Worm (Caenorhabditis elegans) whole organism, late embryonic: ENCODE results near the gene K09H11.15.

ENCODE experiments used
- C08G9.2 ChIP-seq: sonication (generic microtip); optimal IDR thresholded peaks from 2 replicates; lab custom pipeline; 2016; ENCODE audit warnings: mild to moderate bottlenecking, missing genetic modification characterization, moderate library complexity, missing compliant biosample characterization
- K02D7.2 ChIP-seq: sonication (generic microtip); optimal IDR thresholded peaks from 2 replicates; lab custom pipeline; 2017; ENCODE audit warnings: mild to moderate bottlenecking, missing genetic modification characterization, missing compliant biosample characterization
- K09A11.1 ChIP-seq: sonication (generic microtip); optimal IDR thresholded peaks from 2 replicates; lab custom pipeline; 2017; ENCODE audit warnings: antibody characterized with exemption, mild to moderate bottlenecking, missing genetic modification characterization, missing compliant biosample characterization; ENCODE audit not compliant: insufficient read depth
- T23F11.4 ChIP-seq: fragments of 200-800 bp; sonication (Bioruptor generic); optimal IDR thresholded peaks from 2 replicates; lab custom pipeline; 2018; ENCODE audit warnings: mild to moderate bottlenecking, missing genetic modification characterization, missing compliant biosample characterization
- ceh-14 ChIP-seq: sonication (generic microtip); optimal IDR thresholded peaks from 2 replicates; lab custom pipeline; 2016; ENCODE audit warnings: missing genotype, missing genetic modification characterization, missing compliant biosample characterization
- ceh-19 ChIP-seq: fragments of 200-800 bp; sonication (Bioruptor generic); optimal IDR thresholded peaks from 2 replicates; lab custom pipeline; 2018; ENCODE audit warnings: mild to moderate bottlenecking, missing genetic modification characterization, missing compliant biosample characterization
- ceh-31 ChIP-seq: sonication (generic microtip); optimal IDR thresholded peaks from 2 replicates; lab custom pipeline; 2016; ENCODE audit warnings: missing genetic modification characterization, missing compliant biosample characterization
- ceh-34 ChIP-seq: sonication (generic microtip); optimal IDR thresholded peaks from 2 replicates; lab custom pipeline; 2016; ENCODE audit warnings: mild to moderate bottlenecking, missing genetic modification characterization, missing compliant biosample characterization
- ceh-45 ChIP-seq: fragments of 200-800 bp; sonication (Bioruptor generic); IDR thresholded peaks from 2 replicates; pipeline ENCODE4 v1.3.6; 2022; ENCODE audit warnings: missing genetic modification reagents, missing genetic modification characterization, missing compliant biosample characterization
- ceh-6 ChIP-seq: fragments of 200-800 bp; sonication (Bioruptor generic); optimal IDR thresholded peaks from 2 replicates; lab custom pipeline; 2018; ENCODE audit warnings: mild to moderate bottlenecking, missing genetic modification characterization, missing compliant biosample characterization
- ceh-9 ChIP-seq: sonication (generic microtip); optimal IDR thresholded peaks from 2 replicates; lab custom pipeline; 2016; ENCODE audit warnings: mild to moderate bottlenecking, missing genetic modification characterization, inconsistent platforms, missing compliant biosample characterization
- che-1 ChIP-seq: sonication (generic microtip); optimal IDR thresholded peaks from 2 replicates; lab custom pipeline; 2016; ENCODE audit warnings: mild to moderate bottlenecking, missing genetic modification characterization, missing compliant biosample characterization
- dmd-4 ChIP-seq: sonication (generic microtip); optimal IDR thresholded peaks from 2 replicates; lab custom pipeline; 2016; ENCODE audit warnings: borderline replicate concordance, missing genetic modification characterization, missing compliant biosample characterization
- dve-1 ChIP-seq: sonication (generic microtip); optimal IDR thresholded peaks from 2 replicates; lab custom pipeline; 2017; ENCODE audit warnings: antibody characterized with exemption, mild to moderate bottlenecking, missing genetic modification characterization, missing compliant biosample characterization
- elt-2 ChIP-seq: sonication (generic microtip); optimal IDR thresholded peaks from 2 replicates; lab custom pipeline; 2016; ENCODE audit warnings: missing genetic modification reagents, missing genetic modification characterization, missing compliant biosample characterization
- elt-4 ChIP-seq: sonication (generic microtip); optimal IDR thresholded peaks from 2 replicates; lab custom pipeline; 2016; ENCODE audit warnings: missing genetic modification characterization, missing compliant biosample characterization
- eyg-1 ChIP-seq: sonication (generic microtip); optimal IDR thresholded peaks from 2 replicates; lab custom pipeline; 2016; ENCODE audit warnings: missing genotype, missing genetic modification characterization, missing compliant biosample characterization
- fax-1 ChIP-seq: sonication (generic microtip); optimal IDR thresholded peaks from 2 replicates; lab custom pipeline; 2016; ENCODE audit warnings: missing genotype, missing genetic modification characterization, missing compliant biosample characterization
- gmeb-2 ChIP-seq: sonication (generic microtip); optimal IDR thresholded peaks from 2 replicates; lab custom pipeline; 2016; ENCODE audit warnings: missing genetic modification characterization, inconsistent platforms, missing compliant biosample characterization
- hlh-13 ChIP-seq: fragments of 200-800 bp; sonication (Bioruptor generic); optimal IDR thresholded peaks from 2 replicates; lab custom pipeline; 2018; ENCODE audit warnings: mild to moderate bottlenecking, missing genetic modification characterization, missing compliant biosample characterization
- hlh-8 ChIP-seq: sonication (generic microtip); optimal IDR thresholded peaks from 2 replicates; lab custom pipeline; 2016; ENCODE audit warnings: missing genotype, missing genetic modification characterization, missing compliant biosample characterization
- lin-11 ChIP-seq: fragments of 200-800 bp; sonication (Bioruptor generic); optimal IDR thresholded peaks from 2 replicates; lab custom pipeline; 2018; ENCODE audit warnings: mild to moderate bottlenecking, missing genetic modification characterization, missing compliant biosample characterization
- madf-2 ChIP-seq: sonication (generic microtip); optimal IDR thresholded peaks from 2 replicates; lab custom pipeline; 2017; ENCODE audit warnings: missing genetic modification characterization, missing compliant biosample characterization
- nfya-1 ChIP-seq: sonication (generic microtip); optimal IDR thresholded peaks from 2 replicates; lab custom pipeline; 2017; ENCODE audit warnings: missing genetic modification characterization, mild to moderate bottlenecking, missing compliant biosample characterization, antibody characterized with exemption, moderate library complexity
- nhr-11 ChIP-seq: fragments of 150-350 bp; optimal IDR thresholded peaks from 2 replicates; lab custom pipeline; 2014; ENCODE audit warnings: missing biosample characterization, missing genetic modification characterization
- nhr-232 ChIP-seq: sonication (generic microtip); optimal IDR thresholded peaks from 2 replicates; lab custom pipeline; 2016; ENCODE audit warnings: missing genetic modification characterization, missing compliant biosample characterization
- pat-9 ChIP-seq: fragments of 200-800 bp; sonication (Bioruptor generic); optimal IDR thresholded peaks from 2 replicates; lab custom pipeline; 2018; ENCODE audit warnings: mild to moderate bottlenecking, missing genetic modification characterization, moderate library complexity, missing compliant biosample characterization
- pax-1 ChIP-seq: fragments of 150-350 bp; optimal IDR thresholded peaks from 2 replicates; lab custom pipeline; 2014; ENCODE audit warnings: missing biosample characterization, missing genetic modification characterization
- pqm-1 ChIP-seq: sonication (generic microtip); optimal IDR thresholded peaks from 2 replicates; lab custom pipeline; 2016; ENCODE audit warnings: missing genetic modification characterization, missing compliant biosample characterization
- pros-1 ChIP-seq: fragments of 150-350 bp; optimal IDR thresholded peaks from 2 replicates; lab custom pipeline; 2014; ENCODE audit warnings: missing biosample characterization, missing genetic modification reagents, missing genetic modification characterization
- rnt-1 ChIP-seq: sonication (generic microtip); optimal IDR thresholded peaks from 2 replicates; lab custom pipeline; 2016; ENCODE audit warnings: missing genetic modification characterization, missing compliant biosample characterization
- sox-2 ChIP-seq: fragments of 200-800 bp; sonication (Bioruptor generic); IDR thresholded peaks from 2 replicates; pipeline ENCODE4 v1.3.6; 2022; ENCODE audit warnings: missing genetic modification reagents, missing genetic modification characterization, missing compliant biosample characterization
- sox-4 ChIP-seq: sonication (generic microtip); optimal IDR thresholded peaks from 2 replicates; lab custom pipeline; 2017; ENCODE audit warnings: mild to moderate bottlenecking, missing genetic modification characterization, inconsistent platforms, missing compliant biosample characterization
- syd-9 ChIP-seq: sonication (generic microtip); optimal IDR thresholded peaks from 2 replicates; lab custom pipeline; 2016; ENCODE audit warnings: mild to moderate bottlenecking, missing genetic modification characterization, moderate library complexity, missing compliant biosample characterization
- tbx-2 ChIP-seq: sonication (generic microtip); optimal IDR thresholded peaks from 2 replicates; lab custom pipeline; 2016; ENCODE audit warnings: missing genetic modification characterization, missing compliant biosample characterization
- tbx-7 ChIP-seq: sonication (generic microtip); optimal IDR thresholded peaks from 2 replicates; lab custom pipeline; 2016; ENCODE audit warnings: missing genotype, missing genetic modification characterization, missing compliant biosample characterization
- unc-3 ChIP-seq, 2 experiments: fragments of 200-800 bp in 1 of 2; sonication (Bioruptor generic) in 1 of 2; sonication (generic microtip) in 1 of 2; conservative IDR thresholded peaks in 1 of 2; optimal IDR thresholded peaks in 1 of 2; 2 replicates each; pipeline versions ENCODE4 v1.3.6 to Lab custom; 2016 to 2022; ENCODE audit warnings: missing compliant biosample characterization in 2 of 2, missing genetic modification characterization in 2 of 2, missing genetic modification reagents in 1 of 2
- unc-42 ChIP-seq: sonication (generic microtip); optimal IDR thresholded peaks from 2 replicates; lab custom pipeline; 2016; ENCODE audit warnings: missing genotype, missing genetic modification characterization, missing compliant biosample characterization
- unc-86 ChIP-seq: sonication (generic microtip); optimal IDR thresholded peaks from 2 replicates; lab custom pipeline; 2016; ENCODE audit warnings: missing genetic modification characterization, missing compliant biosample characterization
- zip-5 ChIP-seq: sonication (generic microtip); optimal IDR thresholded peaks from 2 replicates; lab custom pipeline; 2016; ENCODE audit warnings: missing genetic modification characterization, missing compliant biosample characterization
- ztf-16 ChIP-seq: sonication (generic microtip); optimal IDR thresholded peaks from 2 replicates; lab custom pipeline; 2017; ENCODE audit warnings: missing genetic modification characterization, missing compliant biosample characterization

Gene K09H11.15

ce11 chrV:5693595-5693994, 37.1 kb downstream of the K09H11.15 start:
- TF ChIP-seq unc-86 (no peak), ceh-45 (GFP tag; lab: Robert Waterston, UW) (no peak), fax-1 (tag; lab: Kevin White, UChicago) (no peak), hlh-13 (no peak), pros-1 (tag; lab: Kevin White, UChicago) (no peak), ceh-14 (no peak), elt-4 (tag; lab: Kevin White, UChicago) (no peak), tbx-7 (tag; lab: Kevin White, UChicago) (no peak), pqm-1 (tag; lab: Kevin White, UChicago) (no peak), che-1 (no peak), unc-3 (GFP tag; conservative IDR thresholded peaks at IDR 0.05; lab: Robert Waterston, UW) (no peak), unc-3 (tag; optimal IDR thresholded peaks at IDR 0.05; lab: Kevin White, UChicago) (no peak), eyg-1 (no peak), madf-2 (tag; lab: Kevin White, UChicago) (no peak), C08G9.2 (tag; lab: Kevin White, UChicago) (no peak), sox-4 (tag; lab: Kevin White, UChicago) (no peak), lin-11 (tag; lab: Kevin White, UChicago) (no peak), unc-42 (tag; lab: Kevin White, UChicago) (no peak), pat-9 (tag; lab: Kevin White, UChicago) (no peak)

- no peak for TF ChIP-seq elt-2
- TF ChIP-seq ceh-34 (tag; lab: Kevin White, UChicago): no peak
- TF ChIP-seq nhr-11 (tag; lab: Kevin White, UChicago): no peak
- no peak for TF ChIP-seq ceh-14
- no peak for TF ChIP-seq hlh-8 (tag; lab: Kevin White, UChicago)
- TF ChIP-seq zip-5 (tag; lab: Kevin White, UChicago): no peak
- no peak for TF ChIP-seq unc-42 (tag; lab: Kevin White, UChicago)
- no peak for TF ChIP-seq K02D7.2
- no peak for TF ChIP-seq unc-3 (GFP tag; conservative IDR thresholded peaks at IDR 0.05; lab: Robert Waterston, UW)
- TF ChIP-seq unc-3 (tag; optimal IDR thresholded peaks at IDR 0.05; lab: Kevin White, UChicago): no peak
- TF ChIP-seq gmeb-2: no peak
- no peak for TF ChIP-seq nhr-232 (tag; lab: Kevin White, UChicago)
- no peak for TF ChIP-seq rnt-1 (tag; lab: Kevin White, UChicago)
- TF ChIP-seq T23F11.4 (GFP tag; lab: Kevin White, UChicago): no peak
- no peak for TF ChIP-seq lin-11 (tag; lab: Kevin White, UChicago)
- TF ChIP-seq ceh-9 (tag; lab: Kevin White, UChicago): no peak
- no peak for TF ChIP-seq ceh-6 (GFP tag; lab: Kevin White, UChicago)
Observed at ce11 chrV:5691665-5692407, 38.8 kb downstream of the K09H11.15 start, which contains the start of gene F25B4.8. Gene F25B4.8, minus strand, starts transcription at chrV:5691715.

DNA sequence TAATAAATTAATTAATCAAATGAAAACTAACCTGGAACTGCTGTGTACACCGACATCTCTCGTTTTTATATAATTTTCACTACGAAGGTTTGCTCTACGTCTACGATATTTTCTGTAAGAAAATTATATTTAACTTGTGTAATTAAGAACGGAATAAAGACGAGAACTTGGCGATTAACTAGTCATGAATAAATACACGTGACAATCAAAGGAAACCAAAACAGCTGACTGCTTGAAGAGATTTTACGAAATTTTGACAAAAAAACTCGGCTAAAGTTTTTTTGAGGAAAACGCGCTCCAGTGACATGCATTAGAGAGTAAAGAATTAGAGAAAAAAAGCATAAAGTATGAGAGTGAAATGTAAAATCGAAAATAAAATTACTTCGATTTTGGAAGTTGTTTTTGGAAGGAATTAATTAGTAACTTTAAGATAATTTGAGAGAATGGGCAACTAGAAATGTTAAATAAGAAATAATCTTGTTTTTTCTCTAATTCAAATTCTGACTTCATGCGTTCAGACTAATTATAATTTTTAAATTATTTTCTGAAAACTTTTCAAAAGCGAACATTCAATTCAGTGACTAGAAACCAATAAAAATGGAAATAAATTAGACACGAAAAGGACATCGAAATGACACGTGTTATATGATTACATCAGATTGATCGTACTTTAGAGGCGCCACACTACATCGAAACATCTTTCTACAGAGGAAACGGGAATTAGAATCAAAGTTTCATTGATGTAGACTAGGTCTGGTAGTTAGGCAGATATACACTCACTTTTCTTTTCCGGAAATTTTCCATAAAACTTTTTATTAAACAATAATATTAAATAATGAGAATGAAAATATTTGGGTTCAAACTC, 43.3 kb downstream of the K09H11.15 start, which contains the start of gene F25B4.7:
Gene F25B4.7 (minus strand): TSS at position 112 of the 865 bp plus-strand sequence.
- TF ChIP-seq fax-1 (tag; lab: Kevin White, UChicago) (no peak), unc-42 (tag; lab: Kevin White, UChicago) (peak; percentile 11)

DNA sequence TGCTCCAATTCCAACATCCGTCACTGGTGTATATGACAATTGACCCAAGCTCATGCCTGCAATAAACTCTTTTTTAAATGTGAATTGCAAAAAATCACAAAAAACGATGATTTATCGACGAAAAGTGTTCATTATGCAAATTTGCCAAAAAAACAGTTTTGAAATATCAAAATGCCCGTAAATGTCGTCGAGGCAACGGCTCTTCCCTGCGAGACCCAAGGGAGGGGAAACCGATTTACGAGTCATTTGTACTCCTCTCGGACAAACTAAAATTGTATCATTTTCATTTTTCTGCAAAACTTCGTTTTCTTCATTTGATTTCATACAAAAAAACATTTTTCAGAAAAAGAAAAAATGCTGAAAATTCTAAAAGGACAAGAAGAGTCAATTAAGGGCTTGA, 46.1 kb downstream of the K09H11.15 start, which contains the start of the genes hmgs-1 and F25B4.4:
Gene hmgs-1 (minus strand): TSS at position 56 of the 400 bp plus-strand sequence.
Gene F25B4.4 (plus strand): TSS at position 340 of the 400 bp plus-strand sequence.
- TF ChIP-seq pros-1 (tag; lab: Kevin White, UChicago): no peak
- peak; percentile 9 for TF ChIP-seq dmd-4 (tag; lab: Kevin White, UChicago)
- TF ChIP-seq syd-9 (tag; lab: Kevin White, UChicago): no peak
- TF ChIP-seq tbx-2 (tag; lab: Kevin White, UChicago): peak; percentile 69
- TF ChIP-seq ceh-19 (GFP tag; lab: Kevin White, UChicago): no peak
- no peak for TF ChIP-seq ceh-9 (tag; lab: Kevin White, UChicago)
- peak; percentile 15 for TF ChIP-seq ceh-14
- peak; percentile 25 for TF ChIP-seq ceh-34 (tag; lab: Kevin White, UChicago)
- TF ChIP-seq rnt-1 (tag; lab: Kevin White, UChicago): peak; percentile 69
- TF ChIP-seq ceh-31 (tag; lab: Kevin White, UChicago): peak; percentile 77
- TF ChIP-seq dve-1 (tag; lab: Kevin White, UChicago): peak; percentile 59
- TF ChIP-seq unc-42 (tag; lab: Kevin White, UChicago): peak; percentile 83
- peak; percentile 81 for TF ChIP-seq nfya-1 (tag; lab: Kevin White, UChicago)
- peak; percentile 23 for TF ChIP-seq elt-2
- TF ChIP-seq ztf-16 (tag; lab: Kevin White, UChicago): no peak
- TF ChIP-seq sox-2 (GFP tag; lab: Robert Waterston, UW): no peak
- peak; percentile 35 for TF ChIP-seq pax-1 (tag; lab: Kevin White, UChicago)
- TF ChIP-seq K09A11.1 (tag; lab: Kevin White, UChicago): peak; percentile 9
- no peak for TF ChIP-seq lin-11 (tag; lab: Kevin White, UChicago)
